Worm (Caenorhabditis elegans) whole organism, L4 larva: Measurements from ENCODE around the gene baz-2.

ENCODE experiments used
- F37D6.2 ChIP-seq: sonication (generic microtip); optimal IDR thresholded peaks from 2 replicates; lab custom pipeline; 2016; ENCODE audit warnings: mild to moderate bottlenecking, missing genetic modification characterization, missing compliant biosample characterization
- F44E2.7 ChIP-seq: fragments of 200-800 bp; sonication (Bioruptor generic); IDR thresholded peaks from 2 replicates; pipeline ENCODE4 v2.1.2; 2022; ENCODE audit warnings: missing genetic modification characterization, missing compliant biosample characterization
- F49E8.2 ChIP-seq: sonication (generic microtip); optimal IDR thresholded peaks from 2 replicates; lab custom pipeline; 2016; ENCODE audit warnings: missing compliant biosample characterization, mild to moderate bottlenecking, missing genetic modification characterization, borderline replicate concordance
- Y48G9A.11 ChIP-seq: fragments of 200-800 bp; sonication (Bioruptor generic); IDR thresholded peaks from 2 replicates; pipeline ENCODE4 v1.3.6; 2022; ENCODE audit warnings: missing genetic modification reagents, missing genetic modification characterization, missing compliant biosample characterization
- aha-1 ChIP-seq: fragments of 150-350 bp; peaks from one replicate; lab custom pipeline; 2014; ENCODE audit warnings: missing biosample characterization, missing genetic modification characterization
- aly-2 ChIP-seq: sonication (generic microtip); optimal IDR thresholded peaks from 2 replicates; lab custom pipeline; 2018; ENCODE audit warnings: missing biosample characterization, missing genetic modification characterization
- ceh-44 ChIP-seq: fragments of 200-800 bp; sonication (Bioruptor generic); IDR thresholded peaks from 2 replicates; pipeline ENCODE4 v1.3.6; 2022; ENCODE audit warnings: missing genetic modification reagents, missing genetic modification characterization, missing compliant biosample characterization
- ctbp-1 ChIP-seq: fragments of 200-800 bp; sonication (Bioruptor generic); IDR thresholded peaks from 2 replicates; pipeline ENCODE4 v1.3.6; 2022; ENCODE audit warnings: missing genetic modification reagents, missing genetic modification characterization, missing compliant biosample characterization
- daf-19 ChIP-seq: fragments of 200-800 bp; sonication (Bioruptor generic); conservative IDR thresholded peaks from 2 replicates; pipeline ENCODE4 v1.3.6; 2022; ENCODE audit warnings: missing genetic modification characterization, missing compliant biosample characterization
- daf-8 ChIP-seq: fragments of 200-800 bp; sonication (Bioruptor generic); IDR thresholded peaks from 2 replicates; pipeline ENCODE4 v1.3.6; 2022; ENCODE audit warnings: missing genetic modification characterization, missing compliant biosample characterization
- dmd-6 ChIP-seq: fragments of 200-800 bp; sonication (Bioruptor generic); IDR thresholded peaks from 2 replicates; pipeline ENCODE4 v1.3.6; 2022; ENCODE audit warnings: missing genetic modification reagents, missing genetic modification characterization, missing compliant biosample characterization
- dmd-8 ChIP-seq: fragments of 200-800 bp; sonication (Bioruptor generic); IDR thresholded peaks from 2 replicates; pipeline ENCODE4 v1.3.6; 2022; ENCODE audit warnings: missing genetic modification characterization, missing compliant biosample characterization
- dpl-1 ChIP-seq: fragments of 150-350 bp; optimal IDR thresholded peaks from 2 replicates; lab custom pipeline; 2014; ENCODE audit warnings: missing biosample characterization, missing genetic modification reagents, missing genetic modification characterization
- egl-27 ChIP-seq: sonication (generic microtip); optimal IDR thresholded peaks from 3 replicates; lab custom pipeline; 2017; ENCODE audit warnings: missing biosample characterization, missing genetic modification reagents, missing genetic modification characterization
- gei-8 ChIP-seq: fragments of 200-800 bp; sonication (Bioruptor generic); optimal IDR thresholded peaks from 2 replicates; lab custom pipeline; 2018; ENCODE audit warnings: mild to moderate bottlenecking, missing genetic modification characterization, missing compliant biosample characterization
- hmg-1.1 ChIP-seq: fragments of 200-800 bp; sonication (Bioruptor generic); IDR thresholded peaks from 2 replicates; pipeline ENCODE4 v1.3.6; 2022; ENCODE audit warnings: missing genetic modification reagents, missing genetic modification characterization, missing compliant biosample characterization
- jun-1 ChIP-seq: fragments of 150-350 bp; optimal IDR thresholded peaks from 2 replicates; lab custom pipeline; 2014; ENCODE audit warnings: missing biosample characterization, missing genetic modification reagents, missing genetic modification characterization
- lin-13 ChIP-seq: fragments of 150-350 bp; optimal IDR thresholded peaks from 2 replicates; lab custom pipeline; 2014; ENCODE audit warnings: missing biosample characterization, missing genetic modification reagents, missing genetic modification characterization
- lir-3 ChIP-seq: sonication (generic microtip); optimal IDR thresholded peaks from 2 replicates; lab custom pipeline; 2016; ENCODE audit warnings: mild to moderate bottlenecking, missing genetic modification characterization, missing compliant biosample characterization
- madf-5 ChIP-seq, 2 experiments: fragments of 200-800 bp; sonication (Bioruptor generic); IDR thresholded peaks; 2 replicates each; pipeline ENCODE4 v1.3.6; 2022; ENCODE audit warnings: missing compliant biosample characterization in 2 of 2, missing genetic modification characterization in 2 of 2
- mdt-29 ChIP-seq: fragments of 200-800 bp; sonication (Bioruptor generic); IDR thresholded peaks from 2 replicates; pipeline ENCODE4 v1.3.6; 2022; ENCODE audit warnings: missing genetic modification reagents, missing genetic modification characterization, missing compliant biosample characterization
- mxl-3 ChIP-seq: fragments of 200-800 bp; sonication (Bioruptor generic); optimal IDR thresholded peaks from 2 replicates; lab custom pipeline; 2018; ENCODE audit warnings: mild to moderate bottlenecking, missing genetic modification characterization, missing compliant biosample characterization
- nhr-11 ChIP-seq: fragments of 150-350 bp; optimal IDR thresholded peaks from 2 replicates; lab custom pipeline; 2014; ENCODE audit warnings: missing biosample characterization, missing genetic modification characterization
- nhr-111 ChIP-seq: fragments of 200-800 bp; sonication (Bioruptor generic); optimal IDR thresholded peaks from 2 replicates; lab custom pipeline; 2018; ENCODE audit warnings: mild to moderate bottlenecking, missing genetic modification characterization, missing compliant biosample characterization
- nhr-28 ChIP-seq: fragments of 150-350 bp; optimal IDR thresholded peaks from 2 replicates; lab custom pipeline; 2014; ENCODE audit warnings: missing biosample characterization, missing genetic modification characterization
- nhr-41 ChIP-seq: fragments of 200-800 bp; sonication (Bioruptor generic); IDR thresholded peaks from 2 replicates; pipeline ENCODE4 v1.3.6; 2022; ENCODE audit warnings: missing genetic modification reagents, missing genetic modification characterization, missing compliant biosample characterization
- nhr-48 ChIP-seq: sonication (generic microtip); optimal IDR thresholded peaks from 2 replicates; lab custom pipeline; 2016; ENCODE audit warnings: mild to moderate bottlenecking, missing genetic modification characterization, missing compliant biosample characterization
- php-3 ChIP-seq: fragments of 200-800 bp; sonication (Bioruptor generic); IDR thresholded peaks from 2 replicates; pipeline ENCODE4 v1.3.6; 2022; ENCODE audit warnings: missing genetic modification reagents, missing genetic modification characterization, missing compliant biosample characterization
- spr-3 ChIP-seq: fragments of 200-800 bp; sonication (Bioruptor generic); optimal IDR thresholded peaks from 2 replicates; lab custom pipeline; 2018; ENCODE audit warnings: mild to moderate bottlenecking, missing genetic modification characterization, missing compliant biosample characterization
- unc-62 ChIP-seq, 3 experiments: fragments of 150-350 bp in 1 of 3; sonication (generic microtip); optimal IDR thresholded peaks in 2 of 3; peaks in 1 of 3; 1 replicate in 1 of 3; 2 replicates in 2 of 3; lab custom pipeline; 2014 to 2017; ENCODE audit warnings: missing biosample characterization in 3 of 3, missing genetic modification characterization in 3 of 3, missing genetic modification reagents in 3 of 3, missing genotype in 1 of 3
- vab-7 ChIP-seq: fragments of 200-800 bp; sonication (Bioruptor generic); IDR thresholded peaks from 2 replicates; pipeline ENCODE4 v1.3.6; 2022; ENCODE audit warnings: missing genetic modification reagents, missing genetic modification characterization, missing compliant biosample characterization
- zag-1 ChIP-seq: fragments of 150-350 bp; optimal IDR thresholded peaks from 2 replicates; lab custom pipeline; 2014; ENCODE audit warnings: missing biosample characterization, missing genetic modification characterization
- zfp-2 ChIP-seq: sonication (generic microtip); optimal IDR thresholded peaks from 2 replicates; lab custom pipeline; 2016; ENCODE audit warnings: mild to moderate bottlenecking, missing genetic modification characterization, missing compliant biosample characterization
- zfp-3 ChIP-seq: fragments of 200-800 bp; sonication (Bioruptor generic); conservative IDR thresholded peaks from 2 replicates; pipeline ENCODE4 v1.3.6; 2022; ENCODE audit warnings: missing genetic modification reagents, missing genetic modification characterization, missing compliant biosample characterization

The baz-2 gene

ce11 chrIII:7655932-7656331 lies at the start of gene baz-2:
TSS of gene baz-2 (minus strand) at chrIII:7656032.
- TF ChIP-seq jun-1 (tag; lab: Kevin White, UChicago) (no peak), dmd-8 (GFP tag; lab: Robert Waterston, UW) (no peak), unc-62 (GFP tag; optimal IDR thresholded peaks at IDR 0.05 in 1 of 2; lab: Kevin White, UChicago) (no peak), unc-62 (tag; optimal IDR thresholded peaks at IDR 0.05; lab: Kevin White, UChicago) (no peak), mdt-29 (GFP tag; lab: Robert Waterston, UW) (no peak), nhr-11 (tag; lab: Kevin White, UChicago) (no peak), dpl-1 (GFP tag; lab: Kevin White, UChicago) (no peak), egl-27 (tag; lab: Kevin White, UChicago) (no peak), ceh-44 (GFP tag; lab: Robert Waterston, UW) (no peak), nhr-28 (tag; lab: Kevin White, UChicago) (no peak), daf-8 (GFP tag; lab: Robert Waterston, UW) (no peak), spr-3 (GFP tag; lab: Kevin White, UChicago) (no peak), aly-2 (tag; lab: Kevin White, UChicago) (no peak), nhr-48 (tag; lab: Kevin White, UChicago) (no peak), nhr-41 (GFP tag; lab: Robert Waterston, UW) (no peak), hmg-1.1 (no peak), mxl-3 (GFP tag; lab: Kevin White, UChicago) (no peak), Y48G9A.11 (GFP tag; lab: Robert Waterston, UW) (no peak)
- TF ChIP-seq, all 104 proteins: peak for 0

DNA sequence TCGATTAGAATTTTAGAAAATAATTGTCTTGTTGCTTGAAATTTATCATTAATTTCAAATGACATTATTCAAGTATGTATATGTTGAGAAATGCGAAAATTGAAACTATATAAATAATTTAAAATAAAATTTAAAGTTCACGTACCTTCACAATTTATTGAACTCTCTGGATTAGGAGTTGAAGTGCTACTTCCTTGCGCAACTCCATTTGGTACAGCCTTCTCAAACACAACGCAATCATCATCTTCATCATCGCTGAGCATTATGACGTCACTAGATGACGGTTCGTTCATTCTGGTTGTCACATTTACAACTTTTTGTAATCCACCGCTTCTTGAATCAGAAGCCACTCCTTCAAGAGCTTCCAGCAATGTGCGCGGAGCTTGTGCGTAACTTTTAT lies 47.6 kb upstream of the baz-2 start:
- no peak for TF ChIP-seq daf-19 (GFP tag; lab: Robert Waterston, UW)
- peak; percentile 47 for TF ChIP-seq aha-1

DNA sequence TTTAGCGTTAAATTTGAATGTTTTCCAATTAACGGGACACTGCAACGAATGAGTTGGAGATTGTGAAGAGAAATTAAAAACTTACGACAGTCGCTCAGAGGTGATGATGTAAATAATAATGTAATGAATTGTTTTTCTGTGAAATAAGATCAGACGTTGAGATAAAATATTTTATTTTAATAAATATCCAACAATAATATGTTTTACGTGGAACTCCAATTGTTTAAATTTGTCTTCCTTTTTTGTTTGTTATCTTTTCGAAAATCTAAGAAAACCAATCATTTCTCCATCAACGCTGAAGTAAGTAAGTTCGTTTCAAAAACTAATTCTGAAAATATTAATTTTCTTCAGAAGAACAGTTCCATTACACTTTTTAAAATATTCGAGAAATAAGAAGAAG lies 38.4 kb upstream of the baz-2 start, which contains the start of gene C18H2.5:
TSS of gene C18H2.5 (minus strand) at position 101 of the 400 bp plus-strand sequence.
- TF ChIP-seq dmd-6 (GFP tag; lab: Robert Waterston, UW) (no peak), gei-8 (GFP tag; lab: Kevin White, UChicago) (no peak), F44E2.7 (GFP tag; lab: Robert Waterston, UW) (no peak), ceh-44 (GFP tag; lab: Robert Waterston, UW) (no peak), zfp-2 (tag; lab: Kevin White, UChicago) (no peak), madf-5 (GFP tag; IDR thresholded peaks at IDR 0.05; lab: Robert Waterston, UW) (no peak), nhr-111 (GFP tag; lab: Kevin White, UChicago) (no peak), lin-13 (GFP tag; lab: Kevin White, UChicago) (no peak), zfp-3 (GFP tag; lab: Robert Waterston, UW) (no peak), vab-7 (GFP tag; lab: Robert Waterston, UW) (no peak), F49E8.2 (tag; lab: Kevin White, UChicago) (no peak), lir-3 (tag; lab: Kevin White, UChicago) (no peak), zag-1 (no peak), ctbp-1 (GFP tag; lab: Robert Waterston, UW) (no peak), php-3 (GFP tag; lab: Robert Waterston, UW) (no peak)

DNA sequence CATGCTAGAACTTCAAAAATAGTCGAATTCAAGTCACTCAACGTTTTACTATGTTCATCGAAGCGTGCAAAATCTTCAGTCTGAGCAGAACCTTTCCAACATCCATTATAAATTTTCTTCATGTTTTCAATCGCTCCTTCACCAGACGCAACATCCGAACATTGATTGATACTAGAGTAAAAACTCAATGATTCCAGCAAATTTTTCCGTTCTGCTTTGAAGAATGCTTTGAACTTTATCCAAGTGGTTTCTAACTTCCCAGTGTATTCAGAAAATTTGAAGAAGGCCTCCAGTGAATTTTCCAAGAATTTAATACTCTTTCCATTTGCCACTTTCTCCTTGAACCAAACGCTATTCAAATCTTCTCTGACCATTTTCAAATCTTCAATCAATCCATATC lies 36.5 kb upstream of the baz-2 start:
- TF ChIP-seq F37D6.2 (tag; lab: Kevin White, UChicago) (no peak), unc-62 (GFP tag; optimal IDR thresholded peaks at IDR 0.05 in 1 of 2; lab: Kevin White, UChicago) (peak in 1 of 2 experiments; percentile 92), unc-62 (tag; optimal IDR thresholded peaks at IDR 0.05; lab: Kevin White, UChicago) (no peak)
